Worm (Caenorhabditis elegans): ENCODE data around the gene set-22.

Gene set-22

DNA sequence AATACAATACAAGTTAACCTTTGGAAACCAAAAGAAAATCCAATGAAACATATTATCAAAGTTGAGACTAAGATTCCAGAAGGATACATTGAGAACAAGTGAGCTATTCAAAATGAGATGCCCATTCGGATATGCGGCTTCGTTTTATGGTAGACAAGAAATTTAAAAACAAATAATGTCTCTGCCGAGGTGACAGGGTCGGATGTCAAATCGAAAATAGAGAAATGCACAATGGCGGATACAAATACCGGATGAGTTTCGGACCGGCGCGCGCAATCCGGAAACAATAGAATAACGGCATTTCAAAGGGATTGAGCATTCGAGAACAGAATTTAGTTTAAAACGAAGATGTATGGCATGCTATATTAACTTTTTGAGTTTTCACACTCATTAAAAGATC lies 26.6 kb downstream of the set-22 start, which contains the start of gene F22E12.3:
F22E12.3 (minus strand) TSS at position 101 of the 400 bp plus-strand sequence.
- TF ChIP-seq dao-5 (tag; optimal IDR thresholded peaks at IDR 0.05) (no peak), W03F9.2 (tag; optimal IDR thresholded peaks at IDR 0.05) (no peak), him-1 (tag; optimal IDR thresholded peaks at IDR 0.05) (no peak)

DNA sequence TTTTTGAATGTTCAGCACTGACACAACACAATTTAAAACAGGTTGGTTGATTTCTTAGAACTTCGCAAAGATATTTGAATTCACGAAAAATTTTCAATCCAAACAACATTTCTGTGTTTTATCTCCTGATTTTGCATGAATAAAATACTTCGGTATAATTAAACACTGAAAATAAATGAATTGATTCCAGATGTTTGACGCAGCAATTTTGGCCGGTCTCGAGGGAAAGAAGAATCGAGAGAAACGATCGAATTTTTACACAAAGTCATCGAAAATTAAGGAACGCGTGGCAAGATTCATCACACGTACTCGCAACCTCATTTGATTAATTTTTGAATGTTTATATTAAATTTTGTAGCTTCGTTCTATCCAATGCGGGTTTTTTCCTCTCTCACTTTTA lies 27.4 kb downstream of the set-22 start:
- TF ChIP-seq him-1 (tag; optimal IDR thresholded peaks at IDR 0.05) (no peak), W03F9.2 (tag; optimal IDR thresholded peaks at IDR 0.05) (no peak), dao-5 (tag; optimal IDR thresholded peaks at IDR 0.05) (no peak)

DNA sequence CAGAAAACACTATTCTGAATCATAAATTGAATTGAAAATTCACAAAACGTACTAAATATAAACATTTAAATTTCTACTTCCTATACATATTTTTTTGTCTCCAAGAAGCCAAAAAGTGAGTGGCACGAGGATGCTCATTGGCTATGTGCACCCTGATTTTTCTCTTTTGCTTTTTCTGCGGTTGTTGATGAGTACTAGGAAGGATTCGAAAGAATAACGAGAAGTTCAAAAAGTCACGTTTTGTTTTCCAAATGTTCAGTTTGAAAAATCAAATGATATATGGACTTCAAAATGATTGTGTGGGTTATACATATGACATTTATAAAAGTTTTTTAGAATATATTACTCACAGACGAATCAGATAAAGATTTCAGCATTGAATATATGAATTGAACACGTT lies 28.0 kb downstream of the set-22 start:
- TF ChIP-seq him-1 (tag; optimal IDR thresholded peaks at IDR 0.05), result no peak
- no peak for TF ChIP-seq W03F9.2 (tag; optimal IDR thresholded peaks at IDR 0.05)
- no peak for TF ChIP-seq dao-5 (tag; optimal IDR thresholded peaks at IDR 0.05)

DNA sequence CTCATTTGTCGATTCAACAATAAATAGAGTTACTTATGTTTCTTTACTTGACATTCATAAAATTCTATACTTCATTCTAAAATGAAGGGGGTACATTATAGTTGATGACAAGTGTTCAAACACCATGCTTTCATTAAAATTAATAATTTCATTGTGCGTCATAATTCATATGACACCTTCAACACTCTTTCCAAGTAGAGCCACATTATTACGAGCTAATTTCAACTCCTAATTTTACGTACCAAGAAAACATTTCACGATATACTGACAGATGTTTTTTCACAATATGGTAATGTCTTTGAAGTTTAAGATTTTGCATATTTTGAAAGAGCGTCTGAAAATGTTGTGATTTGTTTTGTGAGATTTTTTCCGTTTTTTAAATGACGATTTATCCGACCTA lies 28.8 kb downstream of the set-22 start:
- TF ChIP-seq W03F9.2 (tag; optimal IDR thresholded peaks at IDR 0.05) (no peak), him-1 (tag; optimal IDR thresholded peaks at IDR 0.05) (no peak), dao-5 (tag; optimal IDR thresholded peaks at IDR 0.05) (no peak)

DNA sequence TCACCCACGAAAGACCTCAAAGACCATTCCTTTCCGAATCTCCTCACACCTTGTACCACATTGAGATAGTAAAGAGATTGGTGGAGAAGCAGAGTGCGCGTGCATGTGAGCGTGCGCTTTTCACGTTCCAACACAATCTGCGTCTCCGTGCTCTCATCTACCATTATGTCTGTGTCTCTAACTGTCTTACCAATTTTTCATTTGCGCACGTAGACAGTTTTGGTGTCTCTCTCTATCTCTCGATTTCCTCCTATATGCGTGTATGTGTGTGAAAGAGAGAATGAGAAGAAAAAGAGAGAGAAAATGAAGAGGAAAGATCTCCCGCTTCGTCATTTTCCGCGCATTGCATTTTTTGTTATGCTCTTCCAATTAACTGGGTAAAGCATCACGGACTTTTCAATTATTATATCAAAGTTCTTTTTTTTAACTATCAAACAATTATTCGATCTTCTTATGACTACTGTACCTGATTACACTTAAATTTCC lies 29.9 kb downstream of the set-22 start:
- TF ChIP-seq dao-5 (tag; optimal IDR thresholded peaks at IDR 0.05) (no peak), W03F9.2 (tag; optimal IDR thresholded peaks at IDR 0.05) (peak; percentile 81), him-1 (tag; optimal IDR thresholded peaks at IDR 0.05) (peak; percentile 85)

DNA sequence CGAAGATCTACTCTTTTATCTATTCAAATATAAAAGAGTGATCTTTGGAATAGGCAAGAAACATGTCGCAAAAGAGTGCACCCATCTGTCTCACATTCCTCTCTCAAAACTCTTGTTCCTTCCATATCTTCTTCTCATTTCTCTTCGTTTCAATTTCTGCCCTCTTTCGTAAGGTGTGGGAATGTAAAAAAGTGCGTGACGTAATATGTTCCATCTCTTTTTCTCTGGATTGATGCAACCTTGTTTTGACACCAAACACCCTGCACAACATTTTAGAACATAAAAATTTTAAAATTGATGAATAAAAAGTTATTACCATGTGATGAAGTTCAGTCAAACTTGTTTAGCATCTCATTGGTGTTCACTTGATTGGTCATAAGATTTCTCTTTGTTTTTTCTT lies 30.4 kb downstream of the set-22 start:
- TF ChIP-seq W03F9.2 (tag; optimal IDR thresholded peaks at IDR 0.05), result no peak
- no peak for TF ChIP-seq dao-5 (tag; optimal IDR thresholded peaks at IDR 0.05)
- no peak for TF ChIP-seq him-1 (tag; optimal IDR thresholded peaks at IDR 0.05)

DNA sequence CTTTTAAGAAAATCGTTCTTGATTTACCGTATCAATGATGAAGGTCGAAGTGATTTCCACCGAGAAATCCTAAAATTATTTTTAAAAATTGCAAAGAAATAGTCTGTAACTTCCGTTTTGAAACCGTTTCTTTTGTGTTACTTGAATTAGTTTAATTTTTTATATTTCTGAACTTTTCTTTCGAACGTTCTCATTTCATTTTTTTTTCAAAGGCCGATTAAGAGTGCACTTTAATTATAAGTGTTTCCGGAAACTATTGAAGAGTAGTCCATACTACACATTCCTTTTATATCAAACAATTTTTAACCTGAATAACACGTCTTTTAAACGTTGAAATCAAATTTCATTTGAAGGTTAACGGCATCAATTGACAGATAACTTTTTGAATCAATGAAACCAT lies 30.9 kb downstream of the set-22 start:
- no peak for TF ChIP-seq dao-5 (tag; optimal IDR thresholded peaks at IDR 0.05)

DNA sequence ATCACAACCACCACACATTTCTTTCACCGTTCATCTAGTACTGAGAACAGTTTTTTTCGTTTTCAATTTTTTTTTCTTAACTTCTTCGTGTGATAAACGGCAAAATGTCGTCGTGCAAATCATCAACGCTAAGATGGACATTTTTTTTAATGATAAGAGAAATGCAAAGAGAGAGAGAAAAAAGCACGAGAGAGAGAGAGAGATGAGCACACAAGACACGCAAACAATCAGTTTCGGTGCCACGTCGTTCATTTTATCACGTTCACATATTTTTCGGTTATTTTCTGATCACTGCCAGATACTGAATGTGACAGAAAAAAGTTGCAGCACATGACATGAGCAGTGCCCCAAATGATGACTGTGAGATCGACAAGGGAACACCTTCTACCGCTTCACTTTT lies 31.5 kb downstream of the set-22 start, which contains the start of gene egl-9:
egl-9 (plus strand) TSS at position 328 of the 400 bp plus-strand sequence.
- no peak for TF ChIP-seq W03F9.2 (tag; optimal IDR thresholded peaks at IDR 0.05)
- TF ChIP-seq dao-5 (tag; optimal IDR thresholded peaks at IDR 0.05), result no peak
- TF ChIP-seq him-1 (tag; optimal IDR thresholded peaks at IDR 0.05), result no peak

DNA sequence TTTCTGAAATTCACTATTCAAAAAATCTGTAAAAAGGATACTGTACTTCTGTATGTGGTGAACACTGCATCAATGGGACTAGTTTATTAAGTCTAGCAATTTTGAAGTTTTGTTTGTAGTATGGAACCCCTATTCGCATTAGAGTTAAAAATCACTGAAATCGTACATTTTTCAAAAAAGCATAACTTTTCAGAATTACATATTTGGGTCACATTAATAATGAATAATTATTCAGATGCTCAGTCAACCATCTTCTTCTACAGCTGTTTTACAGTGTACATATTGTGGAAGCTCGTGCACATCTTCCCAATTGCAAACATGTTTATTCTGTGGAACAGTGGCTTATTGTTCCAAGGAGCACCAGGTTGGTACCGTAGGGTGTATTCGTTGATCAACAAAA lies 32.0 kb downstream of the set-22 start:
- no peak for TF ChIP-seq him-1 (tag; optimal IDR thresholded peaks at IDR 0.05)
- no peak for TF ChIP-seq dao-5 (tag; optimal IDR thresholded peaks at IDR 0.05)
- no peak for TF ChIP-seq W03F9.2 (tag; optimal IDR thresholded peaks at IDR 0.05)

DNA sequence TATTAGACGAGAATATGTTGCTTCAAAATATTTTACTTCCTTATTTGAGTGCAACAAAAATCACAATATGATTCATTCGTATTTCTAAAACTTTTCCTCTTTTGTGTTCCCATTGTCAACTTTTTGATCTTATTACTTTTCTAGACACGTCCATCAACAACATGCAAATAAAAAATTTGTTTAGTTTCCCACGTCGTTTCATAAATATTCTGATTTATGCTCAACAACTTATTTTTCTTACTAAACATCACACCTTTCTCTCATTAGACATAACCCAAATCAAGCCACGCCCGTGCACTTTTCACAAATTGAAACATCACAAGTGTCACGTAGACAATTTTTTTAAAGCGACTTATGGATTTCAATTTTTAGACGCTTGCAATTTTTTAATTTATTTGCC lies 33.1 kb downstream of the set-22 start:
- TF ChIP-seq W03F9.2 (tag; optimal IDR thresholded peaks at IDR 0.05), result no peak
- no peak for TF ChIP-seq him-1 (tag; optimal IDR thresholded peaks at IDR 0.05)
- no peak for TF ChIP-seq dao-5 (tag; optimal IDR thresholded peaks at IDR 0.05)

DNA sequence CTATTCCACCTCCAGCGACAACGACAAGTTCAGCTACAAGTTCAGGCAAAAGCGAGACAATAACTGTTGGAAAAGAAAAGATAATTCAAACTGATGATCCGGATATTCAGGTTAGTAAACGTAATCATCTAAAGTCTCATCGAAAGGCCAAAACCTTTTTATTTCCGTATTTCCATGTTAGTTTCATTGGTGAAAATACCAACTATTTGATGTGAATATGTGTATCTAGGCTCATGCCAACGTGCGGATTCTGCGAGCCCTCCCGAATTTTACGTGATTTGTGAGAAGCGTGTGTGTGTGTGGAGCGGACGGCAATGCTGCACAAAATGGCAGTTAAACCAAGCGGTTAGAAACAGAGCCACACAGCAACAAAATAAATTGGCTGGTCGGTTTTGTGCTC lies 34.3 kb downstream of the set-22 start:
- TF ChIP-seq dao-5 (tag; optimal IDR thresholded peaks at IDR 0.05) (no peak), W03F9.2 (tag; optimal IDR thresholded peaks at IDR 0.05) (no peak), him-1 (tag; optimal IDR thresholded peaks at IDR 0.05) (no peak)

DNA sequence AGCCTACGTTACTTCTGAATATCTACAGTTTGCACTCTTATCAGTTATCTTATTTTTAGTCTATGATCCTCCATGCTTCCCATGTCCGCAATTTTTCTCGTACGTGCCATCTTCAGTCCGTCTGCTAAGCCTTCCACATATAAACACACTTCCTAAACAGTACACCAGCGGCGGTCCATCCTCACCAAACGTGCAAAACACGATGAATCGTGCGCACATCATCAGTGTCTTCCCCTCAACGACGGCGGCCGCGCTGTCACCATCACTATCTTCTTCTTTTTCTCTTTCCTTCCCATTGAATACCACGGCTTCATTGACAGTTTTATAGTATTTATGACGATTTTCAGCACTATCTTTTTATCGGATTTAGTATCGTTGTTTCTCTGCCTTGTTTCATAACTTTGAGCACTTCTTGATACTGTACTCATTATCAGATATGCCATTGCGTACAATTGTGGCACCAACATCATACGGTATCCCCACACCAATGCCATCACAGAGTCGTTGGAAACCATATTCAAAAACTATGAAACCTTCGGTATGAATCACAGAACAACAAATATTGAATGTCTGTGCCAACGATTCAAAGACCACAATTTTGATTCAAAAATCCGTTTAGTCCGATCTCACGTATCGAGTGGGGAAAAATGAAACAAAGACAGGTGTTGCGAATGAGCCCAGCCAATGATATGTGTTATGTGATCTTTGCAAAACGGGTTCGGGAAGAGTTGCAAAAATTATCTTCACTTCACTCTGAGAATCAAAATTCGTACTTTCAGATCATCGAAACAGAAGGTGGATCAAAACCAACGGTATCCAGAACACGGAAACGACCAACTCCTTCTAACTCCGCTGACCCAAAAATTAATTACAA lies 36.4 kb downstream of the set-22 start:
- no peak for TF ChIP-seq W03F9.2 (tag; optimal IDR thresholded peaks at IDR 0.05)
- TF ChIP-seq dao-5 (tag; optimal IDR thresholded peaks at IDR 0.05), result no peak
- TF ChIP-seq him-1 (tag; optimal IDR thresholded peaks at IDR 0.05), result no peak

DNA sequence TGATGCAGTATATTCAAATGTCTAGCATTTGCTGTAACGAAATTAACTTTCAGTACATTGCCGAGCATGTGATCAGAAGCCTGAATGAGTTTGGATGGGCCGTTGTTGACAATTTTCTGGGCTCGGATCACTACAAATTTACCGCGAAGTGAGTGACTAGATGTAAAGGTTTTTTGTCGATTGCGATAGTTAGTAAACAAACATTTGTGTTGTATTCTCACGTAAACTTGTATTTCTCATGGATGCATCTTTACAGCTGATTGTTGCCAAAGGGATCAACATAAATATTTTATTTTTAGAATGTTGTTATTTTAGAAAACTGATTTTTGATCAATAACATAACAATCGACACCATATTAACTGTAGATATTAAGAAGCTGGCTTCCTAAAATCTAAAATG lies 37.3 kb downstream of the set-22 start:
- TF ChIP-seq W03F9.2 (tag; optimal IDR thresholded peaks at IDR 0.05) (no peak), him-1 (tag; optimal IDR thresholded peaks at IDR 0.05) (no peak), dao-5 (tag; optimal IDR thresholded peaks at IDR 0.05) (no peak)

DNA sequence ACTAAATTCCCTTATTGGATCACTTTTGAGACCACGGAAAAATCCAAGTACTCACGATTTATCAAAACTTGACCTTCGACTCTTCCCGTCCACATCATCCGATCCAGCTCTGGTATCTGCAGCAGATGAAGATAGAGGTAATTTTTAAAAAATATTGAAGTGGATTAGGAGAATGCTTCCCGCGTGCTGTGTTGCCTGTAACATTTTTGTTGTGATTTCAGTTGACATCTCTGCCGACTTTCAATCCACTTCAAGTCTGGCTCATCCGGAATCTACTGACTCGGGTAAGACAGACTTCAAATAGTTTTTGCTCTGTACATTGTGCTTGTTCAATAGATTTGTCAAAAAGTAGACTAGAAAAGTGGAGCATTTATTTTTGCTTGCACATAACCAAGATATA lies 38.7 kb downstream of the set-22 start:
- TF ChIP-seq dao-5 (tag; optimal IDR thresholded peaks at IDR 0.05) (no peak), W03F9.2 (tag; optimal IDR thresholded peaks at IDR 0.05) (no peak), him-1 (tag; optimal IDR thresholded peaks at IDR 0.05) (no peak)
